Worm (Caenorhabditis elegans) whole organism, midembryonic: ENCODE results near the gene F59B2.3.

Source experiments
- cog-1 ChIP-seq: sonication (generic microtip); optimal IDR thresholded peaks from 2 replicates; lab custom pipeline; 2016; ENCODE audit warnings: missing genetic modification characterization, missing compliant biosample characterization
- flt-1 ChIP-seq: fragments of 200-800 bp; sonication (Bioruptor generic); IDR thresholded peaks from 2 replicates; pipeline ENCODE4 v1.3.6; 2022; ENCODE audit warnings: missing genetic modification characterization, missing compliant biosample characterization
- klf-2 ChIP-seq: fragments of 200-800 bp; sonication (Bioruptor generic); conservative IDR thresholded peaks from 2 replicates; pipeline ENCODE4 v1.3.6; 2022; ENCODE audit warnings: missing genetic modification reagents, missing genetic modification characterization, missing compliant biosample characterization
- ztf-29 ChIP-seq: fragments of 200-800 bp; sonication (Bioruptor generic); IDR thresholded peaks from 2 replicates; pipeline ENCODE4 v1.3.6; 2022; ENCODE audit warnings: missing genetic modification reagents, missing genetic modification characterization, missing compliant biosample characterization

DNA sequence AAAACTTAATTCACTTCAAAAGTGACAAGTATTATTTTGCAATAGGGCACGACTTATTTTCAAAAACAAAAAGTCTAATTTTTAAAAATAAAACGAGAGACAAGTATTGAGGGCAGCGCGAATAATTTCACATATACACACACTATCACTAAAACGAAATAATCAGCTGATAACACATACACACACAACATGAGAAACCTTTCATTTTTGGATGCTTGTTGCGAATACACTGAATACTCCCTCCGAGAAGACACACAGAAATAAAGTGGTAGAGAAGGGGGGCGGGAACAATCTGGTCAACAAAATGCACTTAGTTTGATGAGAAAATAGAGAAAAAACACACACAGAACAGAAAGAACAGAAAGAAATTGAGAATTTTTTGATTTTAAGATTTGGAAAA, 15.2 kb downstream of the F59B2.3 start:
- TF ChIP-seq flt-1 = no peak
- no peak for TF ChIP-seq cog-1 (tag; lab: Kevin White, UChicago)
- no peak for TF ChIP-seq klf-2 (GFP tag; lab: Robert Waterston, UW)
- TF ChIP-seq ztf-29 (GFP tag; lab: Robert Waterston, UW) = no peak
